Worm (Caenorhabditis elegans) whole organism, L3 larva: ENCODE measurements around the gene lin-56.

Experiments
- ama-1 ChIP-seq: fragments of 150-350 bp; optimal IDR thresholded peaks from 2 replicates; lab custom pipeline; 2018
- elt-3 ChIP-seq, 3 experiments: fragments of 150-350 bp in 1 of 3; sonication (generic microtip) in 2 of 3; optimal IDR thresholded peaks; 2 replicates in 2 of 3; 4 replicates in 1 of 3; lab custom pipeline; 2014 to 2017; ENCODE audit warnings: missing biosample characterization in 3 of 3, missing genetic modification characterization in 3 of 3
- nfya-1 ChIP-seq: sonication (generic microtip); optimal IDR thresholded peaks from 2 replicates; lab custom pipeline; 2017; ENCODE audit warnings: missing genetic modification characterization, mild to moderate bottlenecking, missing compliant biosample characterization, antibody characterized with exemption, moderate library complexity; ENCODE audit not compliant: insufficient read depth
- nhr-237 ChIP-seq: fragments of 150-350 bp; optimal IDR thresholded peaks from 2 replicates; lab custom pipeline; 2014; ENCODE audit warnings: missing biosample characterization, missing genetic modification characterization
- skn-1 ChIP-seq: fragments of 150-350 bp; optimal IDR thresholded peaks from 2 replicates; lab custom pipeline; 2014; ENCODE audit warnings: missing biosample characterization, missing genetic modification characterization

- TF ChIP-seq nfya-1 (tag; lab: Kevin White, UChicago) (no peak), skn-1 (tag; lab: Kevin White, UChicago) (no peak), nhr-237 (tag; lab: Kevin White, UChicago) (no peak), ama-1 (lab: Kevin White, UChicago) (no peak), elt-3 (tag; optimal IDR thresholded peaks at IDR 0.05; lab: Kevin White, UChicago) (no peak)
Observed at ce11 chrII:10437840-10438239, 12.0 kb upstream of the lin-56 start.
